Worm (Caenorhabditis elegans) whole organism, L4 larva: ENCODE data around the gene elo-9.
A peak's percentile ranks its signal among the peaks of the same experiment; 100 is the strongest.

Experiments
- D1046.2 ChIP-seq: fragments of 200-800 bp; sonication (Bioruptor generic); IDR thresholded peaks from 2 replicates; pipeline ENCODE4 v1.3.6; 2022; ENCODE audit warnings: missing genetic modification characterization, missing compliant biosample characterization
- F10B5.3 ChIP-seq: sonication (generic microtip); optimal IDR thresholded peaks from 2 replicates; lab custom pipeline; 2016; ENCODE audit warnings: mild to moderate bottlenecking, missing genetic modification characterization, missing compliant biosample characterization
- F26F4.8 ChIP-seq: fragments of 200-800 bp; sonication (Bioruptor generic); conservative IDR thresholded peaks from 2 replicates; pipeline ENCODE4 v1.3.6; 2022; ENCODE audit warnings: missing genetic modification characterization, missing compliant biosample characterization
- F44E2.7 ChIP-seq: fragments of 200-800 bp; sonication (Bioruptor generic); IDR thresholded peaks from 2 replicates; pipeline ENCODE4 v2.1.2; 2022; ENCODE audit warnings: missing genetic modification characterization, missing compliant biosample characterization
- F49E8.2 ChIP-seq: sonication (generic microtip); optimal IDR thresholded peaks from 2 replicates; lab custom pipeline; 2016; ENCODE audit warnings: missing compliant biosample characterization, mild to moderate bottlenecking, missing genetic modification characterization, borderline replicate concordance
- R02D3.7 ChIP-seq: fragments of 150-350 bp; sonication (generic microtip); optimal IDR thresholded peaks from 3 replicates; lab custom pipeline; 2014; ENCODE audit warnings: missing biosample characterization, missing genetic modification characterization
- Y5F2A.4 ChIP-seq: fragments of 200-800 bp; sonication (Bioruptor generic); optimal IDR thresholded peaks from 2 replicates; lab custom pipeline; 2018; ENCODE audit warnings: mild to moderate bottlenecking, missing genetic modification characterization, missing compliant biosample characterization
- ZK337.2 ChIP-seq: fragments of 200-800 bp; sonication (Bioruptor generic); IDR thresholded peaks from 2 replicates; pipeline ENCODE4 v1.3.6; 2022; ENCODE audit warnings: missing genetic modification reagents, missing genetic modification characterization, missing compliant biosample characterization
- aha-1 ChIP-seq: fragments of 150-350 bp; peaks from one replicate; lab custom pipeline; 2014; ENCODE audit warnings: missing biosample characterization, missing genetic modification characterization
- ama-1 ChIP-seq: fragments of 150-350 bp; optimal IDR thresholded peaks from 2 replicates; lab custom pipeline; 2014; ENCODE audit warnings: inconsistent platforms, mixed read lengths
- ceh-32 ChIP-seq: sonication (generic microtip); optimal IDR thresholded peaks from 2 replicates; lab custom pipeline; 2016; ENCODE audit warnings: mild to moderate bottlenecking, missing genetic modification characterization, missing compliant biosample characterization; ENCODE audit not compliant: poor library complexity
- cey-2 ChIP-seq: sonication (generic microtip); optimal IDR thresholded peaks from 3 replicates; lab custom pipeline; 2017; ENCODE audit warnings: missing genetic modification characterization, mild to moderate bottlenecking, missing compliant biosample characterization, antibody characterized with exemption, borderline replicate concordance; ENCODE audit not compliant: insufficient read depth
- daf-16 ChIP-seq, 3 experiments: sonication (generic microtip); optimal IDR thresholded peaks; 2 replicates each; lab custom pipeline; 2016 to 2017; ENCODE audit warnings: missing genetic modification characterization in 3 of 3, missing genetic modification reagents in 3 of 3, mild to moderate bottlenecking in 2 of 3, missing compliant biosample characterization in 2 of 3, missing biosample characterization in 1 of 3, moderate library complexity in 1 of 3
- daf-8 ChIP-seq: fragments of 200-800 bp; sonication (Bioruptor generic); IDR thresholded peaks from 2 replicates; pipeline ENCODE4 v1.3.6; 2022; ENCODE audit warnings: missing genetic modification characterization, missing compliant biosample characterization
- dmd-6 ChIP-seq: fragments of 200-800 bp; sonication (Bioruptor generic); IDR thresholded peaks from 2 replicates; pipeline ENCODE4 v1.3.6; 2022; ENCODE audit warnings: missing genetic modification reagents, missing genetic modification characterization, missing compliant biosample characterization
- duxl-1 ChIP-seq: sonication (generic microtip); optimal IDR thresholded peaks from 2 replicates; lab custom pipeline; 2016; ENCODE audit warnings: mild to moderate bottlenecking, missing genetic modification characterization, moderate library complexity, missing compliant biosample characterization; ENCODE audit not compliant: poor library complexity
- egl-27 ChIP-seq: sonication (generic microtip); optimal IDR thresholded peaks from 3 replicates; lab custom pipeline; 2017; ENCODE audit warnings: missing biosample characterization, missing genetic modification reagents, missing genetic modification characterization
- gei-8 ChIP-seq: fragments of 200-800 bp; sonication (Bioruptor generic); optimal IDR thresholded peaks from 2 replicates; lab custom pipeline; 2018; ENCODE audit warnings: mild to moderate bottlenecking, missing genetic modification characterization, missing compliant biosample characterization
- hlh-11 ChIP-seq: fragments of 200-800 bp; sonication (Bioruptor generic); optimal IDR thresholded peaks from 2 replicates; lab custom pipeline; 2018; ENCODE audit warnings: mild to moderate bottlenecking, missing genetic modification characterization, missing compliant biosample characterization
- hlh-30 ChIP-seq: sonication (generic microtip); optimal IDR thresholded peaks from 2 replicates; lab custom pipeline; 2017; ENCODE audit warnings: antibody characterized with exemption, mild to moderate bottlenecking, missing genetic modification characterization, missing compliant biosample characterization; ENCODE audit not compliant: insufficient read depth
- hmg-1.1 ChIP-seq: fragments of 200-800 bp; sonication (Bioruptor generic); IDR thresholded peaks from 2 replicates; pipeline ENCODE4 v1.3.6; 2022; ENCODE audit warnings: missing genetic modification reagents, missing genetic modification characterization, missing compliant biosample characterization
- jun-1 ChIP-seq: fragments of 150-350 bp; optimal IDR thresholded peaks from 2 replicates; lab custom pipeline; 2014; ENCODE audit warnings: missing biosample characterization, missing genetic modification reagents, missing genetic modification characterization
- lin-15B ChIP-seq: fragments of 150-350 bp; sonication (generic microtip); optimal IDR thresholded peaks from 3 replicates; lab custom pipeline; 2014; ENCODE audit warnings: missing biosample characterization, missing genetic modification characterization
- lin-38 ChIP-seq: fragments of 200-800 bp; sonication (Bioruptor generic); IDR thresholded peaks from 2 replicates; pipeline ENCODE4 v1.3.6; 2022; ENCODE audit warnings: missing genetic modification reagents, missing genetic modification characterization, missing compliant biosample characterization
- lin-39 ChIP-seq: fragments of 150-350 bp; optimal IDR thresholded peaks from 2 replicates; lab custom pipeline; 2014; ENCODE audit warnings: missing biosample characterization, missing genetic modification reagents, missing genetic modification characterization
- lir-3 ChIP-seq: sonication (generic microtip); optimal IDR thresholded peaks from 2 replicates; lab custom pipeline; 2016; ENCODE audit warnings: mild to moderate bottlenecking, missing genetic modification characterization, missing compliant biosample characterization
- mdl-1 ChIP-seq, 2 experiments: fragments of 150-350 bp in 1 of 2; sonication (generic microtip) in 1 of 2; optimal IDR thresholded peaks; 2 replicates each; lab custom pipeline; 2014 to 2017; ENCODE audit warnings: missing biosample characterization in 2 of 2, missing genetic modification characterization in 2 of 2
- mep-1 ChIP-seq: fragments of 150-350 bp; sonication (generic microtip); optimal IDR thresholded peaks from 3 replicates; lab custom pipeline; 2014; ENCODE audit warnings: missing biosample characterization, missing genetic modification characterization
- mes-2 ChIP-seq: sonication (generic microtip); optimal IDR thresholded peaks from 2 replicates; lab custom pipeline; 2016; ENCODE audit warnings: missing genotype, mild to moderate bottlenecking, missing genetic modification characterization, missing compliant biosample characterization; ENCODE audit not compliant: poor library complexity, severe bottlenecking
- mxl-2 ChIP-seq: fragments of 200-800 bp; sonication (Bioruptor generic); conservative IDR thresholded peaks from 2 replicates; pipeline ENCODE4 v1.3.6; 2022; ENCODE audit warnings: missing genetic modification reagents, missing genetic modification characterization, missing compliant biosample characterization
- mxl-3 ChIP-seq: fragments of 200-800 bp; sonication (Bioruptor generic); optimal IDR thresholded peaks from 2 replicates; lab custom pipeline; 2018; ENCODE audit warnings: mild to moderate bottlenecking, missing genetic modification characterization, missing compliant biosample characterization
- nhr-10 ChIP-seq: fragments of 150-350 bp; optimal IDR thresholded peaks from 2 replicates; lab custom pipeline; 2014; ENCODE audit warnings: missing biosample characterization, missing genetic modification characterization
- nhr-237 ChIP-seq: sonication (generic microtip); optimal IDR thresholded peaks from 2 replicates; lab custom pipeline; 2017; ENCODE audit warnings: missing biosample characterization, missing genetic modification characterization
- nhr-28 ChIP-seq: fragments of 150-350 bp; optimal IDR thresholded peaks from 2 replicates; lab custom pipeline; 2014; ENCODE audit warnings: missing biosample characterization, missing genetic modification characterization
- nhr-42 ChIP-seq: fragments of 200-800 bp; sonication (Bioruptor generic); IDR thresholded peaks from 2 replicates; pipeline ENCODE4 v1.3.6; 2022; ENCODE audit warnings: missing genetic modification characterization, missing compliant biosample characterization
- nhr-77 ChIP-seq: fragments of 150-350 bp; optimal IDR thresholded peaks from 2 replicates; lab custom pipeline; 2014; ENCODE audit warnings: missing biosample characterization, missing genetic modification characterization
- php-3 ChIP-seq: fragments of 200-800 bp; sonication (Bioruptor generic); IDR thresholded peaks from 2 replicates; pipeline ENCODE4 v1.3.6; 2022; ENCODE audit warnings: missing genetic modification reagents, missing genetic modification characterization, missing compliant biosample characterization
- pqm-1 ChIP-seq: sonication (generic microtip); optimal IDR thresholded peaks from 2 replicates; lab custom pipeline; 2017; ENCODE audit warnings: missing biosample characterization, missing genetic modification characterization
- saeg-2 ChIP-seq: fragments of 200-800 bp; sonication (Bioruptor generic); IDR thresholded peaks from 2 replicates; pipeline ENCODE4 v1.3.6; 2022; ENCODE audit warnings: missing genetic modification reagents, missing genetic modification characterization, missing compliant biosample characterization
- snpc-1.2 ChIP-seq: fragments of 200-800 bp; sonication (Bioruptor generic); IDR thresholded peaks from 2 replicates; pipeline ENCODE4 v1.3.6; 2022; ENCODE audit warnings: missing genetic modification reagents, missing genetic modification characterization, missing compliant biosample characterization
- spr-3 ChIP-seq: fragments of 200-800 bp; sonication (Bioruptor generic); optimal IDR thresholded peaks from 2 replicates; lab custom pipeline; 2018; ENCODE audit warnings: mild to moderate bottlenecking, missing genetic modification characterization, missing compliant biosample characterization
- tag-97 ChIP-seq: fragments of 200-800 bp; sonication (Bioruptor generic); IDR thresholded peaks from 2 replicates; pipeline ENCODE4 v1.3.6; 2022; ENCODE audit warnings: missing genetic modification characterization, missing compliant biosample characterization
- unc-130 ChIP-seq: sonication (generic microtip); optimal IDR thresholded peaks from 2 replicates; lab custom pipeline; 2016; ENCODE audit warnings: missing genetic modification reagents, missing genetic modification characterization, missing compliant biosample characterization
- unc-62 ChIP-seq, 3 experiments: fragments of 150-350 bp in 1 of 3; sonication (generic microtip); optimal IDR thresholded peaks in 2 of 3; peaks in 1 of 3; 1 replicate in 1 of 3; 2 replicates in 2 of 3; lab custom pipeline; 2014 to 2017; ENCODE audit warnings: missing biosample characterization in 3 of 3, missing genetic modification characterization in 3 of 3, missing genetic modification reagents in 3 of 3, missing genotype in 1 of 3
- zag-1 ChIP-seq: fragments of 150-350 bp; optimal IDR thresholded peaks from 2 replicates; lab custom pipeline; 2014; ENCODE audit warnings: missing biosample characterization, missing genetic modification characterization
- zfp-3 ChIP-seq: fragments of 200-800 bp; sonication (Bioruptor generic); conservative IDR thresholded peaks from 2 replicates; pipeline ENCODE4 v1.3.6; 2022; ENCODE audit warnings: missing genetic modification reagents, missing genetic modification characterization, missing compliant biosample characterization

Gene elo-9

ce11 chrII:14964008-14964407, at the start of gene elo-9:
Gene elo-9 (minus strand): TSS chrII:14964108.
- TF ChIP-seq F26F4.8 (GFP tag; lab: Robert Waterston, UW) = no peak
- no peak for TF ChIP-seq lin-15B (tag; lab: Kevin White, UChicago)
- TF ChIP-seq Y5F2A.4 = no peak

ce11 chrII:15010366-15011235, 46.7 kb upstream of the elo-9 start, which contains the start of the genes Y53F4B.9 and Y53F4B.11:
Gene Y53F4B.9 (minus strand): TSS chrII:15010416.
Gene Y53F4B.11 (plus strand): TSS chrII:15010748.
- TF ChIP-seq F44E2.7 (GFP tag; lab: Robert Waterston, UW) (no peak), lin-39 (tag; lab: Kevin White, UChicago) (no peak), ceh-32 (tag; lab: Kevin White, UChicago) (no peak), ama-1 (peak; percentile 55), F49E8.2 (tag; lab: Kevin White, UChicago) (peak; percentile 53), mxl-2 (no peak), daf-16 (GFP tag; optimal IDR thresholded peaks at IDR 0.05; lab: Kevin White, UChicago) (no peak), daf-16 (tag; optimal IDR thresholded peaks at IDR 0.05; lab: Kevin White, UChicago) (no peak), hmg-1.1 (GFP tag; lab: Robert Waterston, UW) (peak; percentile 79), cey-2 (no peak), nhr-237 (no peak), nhr-77 (peak; percentile 94), gei-8 (GFP tag; lab: Kevin White, UChicago) (no peak), zag-1 (tag; lab: Kevin White, UChicago) (no peak), unc-130 (GFP tag; lab: Kevin White, UChicago) (peak; percentile 73), egl-27 (tag; lab: Kevin White, UChicago) (no peak), dmd-6 (GFP tag; lab: Robert Waterston, UW) (peak; percentile 37; the same call in 1 of the 2 replicates), tag-97 (GFP tag; lab: Robert Waterston, UW) (no peak), D1046.2 (GFP tag; lab: Robert Waterston, UW) (no peak), mdl-1 (tag; optimal IDR thresholded peaks at IDR 0.05; lab: Kevin White, UChicago) (no peak), mes-2 (tag; lab: Kevin White, UChicago) (peak; percentile 87), saeg-2 (GFP tag; lab: Robert Waterston, UW) (no peak), snpc-1.2 (GFP tag; lab: Robert Waterston, UW) (no peak), jun-1 (no peak), mep-1 (tag; lab: Kevin White, UChicago) (peak; percentile 73), lin-15B (tag; lab: Kevin White, UChicago) (peak; percentile 45), ZK337.2 (GFP tag; lab: Robert Waterston, UW) (no peak), mxl-3 (no peak), hlh-30 (tag; lab: Kevin White, UChicago) (peak; percentile 77), Y5F2A.4 (no peak), R02D3.7 (tag; lab: Kevin White, UChicago) (no peak), aha-1 (tag; lab: Kevin White, UChicago) (peak; percentile 12), duxl-1 (no peak), zfp-3 (no peak), spr-3 (GFP tag; lab: Kevin White, UChicago) (no peak), pqm-1 (no peak), F10B5.3 (tag; lab: Kevin White, UChicago) (no peak), lir-3 (no peak), nhr-28 (tag; lab: Kevin White, UChicago) (peak; percentile 57), php-3 (GFP tag; lab: Robert Waterston, UW) (no peak), lin-38 (GFP tag; lab: Robert Waterston, UW) (peak; percentile 99), unc-62 (GFP tag; optimal IDR thresholded peaks at IDR 0.05 in 1 of 2; lab: Kevin White, UChicago) (no peak), unc-62 (tag; optimal IDR thresholded peaks at IDR 0.05; lab: Kevin White, UChicago) (no peak), nhr-42 (GFP tag; lab: Robert Waterston, UW) (peak; percentile 78), daf-8 (GFP tag; lab: Robert Waterston, UW) (no peak), hlh-11 (tag; lab: Kevin White, UChicago) (peak; percentile 22), nhr-10 (no peak)
